Fruit fly (Drosophila melanogaster) whole organism, embryonic: ENCODE data around the gene CG14439.

Experiments used
- Abd-B ChIP-seq: fragments of 200-800 bp; sonication (Bioruptor generic); optimal IDR thresholded peaks from 2 replicates; lab custom pipeline; 2018; ENCODE audit warnings: missing biosample characterization, mild to moderate bottlenecking, missing genetic modification characterization, moderate library complexity
- Aef1 ChIP-seq: fragments of 200-800 bp; sonication (Bioruptor generic); IDR thresholded peaks from 3 replicates; pipeline ENCODE4 v1.3.6; 2022; ENCODE audit warnings: missing biosample characterization, missing genetic modification characterization
- B-H1 ChIP-seq: fragments of 200-800 bp; sonication (Bioruptor generic); IDR thresholded peaks from 3 replicates; pipeline ENCODE4 v1.3.6; 2022; ENCODE audit warnings: missing biosample characterization, missing genetic modification characterization
- CG11695 ChIP-seq: fragments of 200-800 bp; sonication (Bioruptor generic); IDR thresholded peaks from 3 replicates; pipeline ENCODE4 v1.3.6; 2022; ENCODE audit warnings: missing biosample characterization, missing genetic modification characterization
- CG12744 ChIP-seq: fragments of 200-800 bp; sonication (Bioruptor generic); optimal IDR thresholded peaks from 2 replicates; lab custom pipeline; 2016; ENCODE audit warnings: missing biosample characterization, missing genetic modification characterization
- CG13624 ChIP-seq: fragments of 200-800 bp; sonication (Bioruptor generic); optimal IDR thresholded peaks from 2 replicates; lab custom pipeline; 2016; ENCODE audit warnings: missing biosample characterization, missing genetic modification characterization
- CG13775 ChIP-seq: fragments of 200-800 bp; sonication (Bioruptor generic); optimal IDR thresholded peaks from 3 replicates; lab custom pipeline; 2017; ENCODE audit warnings: missing biosample characterization, mild to moderate bottlenecking, missing genetic modification characterization
- CG14441 ChIP-seq: fragments of 200-800 bp; sonication (Bioruptor generic); IDR thresholded peaks from 2 replicates; pipeline ENCODE4 v1.3.6; 2022; ENCODE audit warnings: missing biosample characterization, missing genetic modification characterization
- CG14965 ChIP-seq: fragments of 200-800 bp; sonication (Bioruptor generic); optimal IDR thresholded peaks from 2 replicates; lab custom pipeline; 2016; ENCODE audit warnings: missing biosample characterization, missing genetic modification characterization, borderline replicate concordance
- CG15011 ChIP-seq: fragments of 200-800 bp; sonication (Bioruptor generic); optimal IDR thresholded peaks from 3 replicates; lab custom pipeline; 2018; ENCODE audit warnings: missing biosample characterization, mild to moderate bottlenecking, missing genetic modification characterization
- CG15073 ChIP-seq: fragments of 200-800 bp; sonication (Bioruptor generic); optimal IDR thresholded peaks from 2 replicates; lab custom pipeline; 2016; ENCODE audit warnings: missing biosample characterization, missing genetic modification characterization
- CG15514 ChIP-seq: fragments of 200-800 bp; sonication (Bioruptor generic); optimal IDR thresholded peaks from 3 replicates; lab custom pipeline; 2017; ENCODE audit warnings: missing biosample characterization, missing genetic modification characterization, mild to moderate bottlenecking, moderate library complexity, missing genetic modification reagents
- CG1647 ChIP-seq: fragments of 200-800 bp; sonication (Bioruptor generic); optimal IDR thresholded peaks from 3 replicates; lab custom pipeline; 2016; ENCODE audit warnings: missing biosample characterization, missing genetic modification characterization
- CG16863 ChIP-seq: fragments of 200-800 bp; sonication (Bioruptor generic); optimal IDR thresholded peaks from 3 replicates; lab custom pipeline; 2016; ENCODE audit warnings: missing biosample characterization, missing genetic modification characterization
- CG18011 ChIP-seq: fragments of 200-800 bp; sonication (Bioruptor generic); optimal IDR thresholded peaks from 2 replicates; lab custom pipeline; 2017; ENCODE audit warnings: missing biosample characterization, missing genetic modification characterization, mild to moderate bottlenecking, moderate library complexity, missing genotype
- CG18262 ChIP-seq: fragments of 200-800 bp; optimal IDR thresholded peaks from 3 replicates; lab custom pipeline; 2019; ENCODE audit warnings: missing biosample characterization, mild to moderate bottlenecking, missing genetic modification characterization, moderate library complexity
- CG2116 ChIP-seq: fragments of 200-800 bp; sonication (Bioruptor generic); optimal IDR thresholded peaks from 3 replicates; lab custom pipeline; 2018; ENCODE audit warnings: missing biosample characterization, mild to moderate bottlenecking, missing genetic modification characterization
- CG2889 ChIP-seq: fragments of 200-800 bp; sonication (Bioruptor generic); IDR thresholded peaks from 3 replicates; pipeline ENCODE4 v1.3.6; 2022; ENCODE audit warnings: missing biosample characterization, missing genetic modification characterization
- CG30020 ChIP-seq: fragments of 200-800 bp; optimal IDR thresholded peaks from 2 replicates; lab custom pipeline; 2019; ENCODE audit warnings: missing biosample characterization, mild to moderate bottlenecking, missing genetic modification characterization, moderate library complexity
- CG4282 ChIP-seq: fragments of 200-800 bp; sonication (Bioruptor generic); optimal IDR thresholded peaks from 2 replicates; lab custom pipeline; 2016; ENCODE audit warnings: missing biosample characterization, missing genetic modification characterization
- CG4820 ChIP-seq: fragments of 200-800 bp; sonication (Bioruptor generic); optimal IDR thresholded peaks from 3 replicates; lab custom pipeline; 2016; ENCODE audit warnings: missing biosample characterization, missing genetic modification characterization
- CG6765 ChIP-seq: fragments of 200-800 bp; sonication (Bioruptor generic); optimal IDR thresholded peaks from 3 replicates; lab custom pipeline; 2017; ENCODE audit warnings: missing biosample characterization, mild to moderate bottlenecking, missing genetic modification characterization
- CrebB ChIP-seq: fragments of 200-800 bp; sonication (Bioruptor generic); optimal IDR thresholded peaks from 3 replicates; lab custom pipeline; 2018; ENCODE audit warnings: missing biosample characterization, mild to moderate bottlenecking, missing genetic modification characterization
- Dbx ChIP-seq: fragments of 200-800 bp; sonication (Bioruptor generic); IDR thresholded peaks from 3 replicates; pipeline ENCODE4 v1.3.6; 2022; ENCODE audit warnings: missing biosample characterization, missing genetic modification characterization
- E2f2 ChIP-seq: fragments of 200-800 bp; sonication (Bioruptor generic); IDR thresholded peaks from 2 replicates; pipeline ENCODE4 v1.3.6; 2022; ENCODE audit warnings: missing biosample characterization, missing genetic modification characterization
- Eip74EF ChIP-seq, 2 experiments: fragments of 200-800 bp in 1 of 2; fragments of >200 bp in 1 of 2; sonication (Bioruptor generic) in 1 of 2; optimal IDR thresholded peaks; 2 replicates each; lab custom pipeline; 2017 to 2019; ENCODE audit warnings: missing biosample characterization in 2 of 2, missing genetic modification characterization in 2 of 2, mild to moderate bottlenecking in 1 of 2, moderate library complexity in 1 of 2
- Ets97D ChIP-seq: fragments of 200-800 bp; sonication (Bioruptor generic); optimal IDR thresholded peaks from 3 replicates; lab custom pipeline; 2016; ENCODE audit warnings: missing biosample characterization, missing genetic modification characterization
- Fer2 ChIP-seq: fragments of 200-800 bp; sonication (Bioruptor generic); optimal IDR thresholded peaks from 2 replicates; lab custom pipeline; 2018; ENCODE audit warnings: missing biosample characterization, mild to moderate bottlenecking, missing genetic modification characterization, moderate library complexity
- Hmx ChIP-seq: fragments of 200-800 bp; sonication (Bioruptor generic); optimal IDR thresholded peaks from 2 replicates; lab custom pipeline; 2016; ENCODE audit warnings: missing biosample characterization, missing genetic modification characterization
- Lpt ChIP-seq: fragments of >200 bp; optimal IDR thresholded peaks from 2 replicates; lab custom pipeline; 2018; ENCODE audit warnings: missing biosample characterization, missing genetic modification characterization
- Med ChIP-seq: fragments of 200-800 bp; sonication (Bioruptor generic); peaks from one replicate; lab custom pipeline; 2016; ENCODE audit warnings: missing biosample characterization, missing genetic modification characterization, mild to moderate bottlenecking, inconsistent platforms, moderate library complexity
- Myb ChIP-seq: fragments of 200-800 bp; sonication (Bioruptor generic); optimal IDR thresholded peaks from 2 replicates; lab custom pipeline; 2016; ENCODE audit warnings: missing biosample characterization, missing genetic modification characterization
- NC2α ChIP-seq: fragments of 200-800 bp; sonication (Bioruptor generic); optimal IDR thresholded peaks from 2 replicates; lab custom pipeline; 2016; ENCODE audit warnings: missing biosample characterization, missing genetic modification characterization
- Neu2 ChIP-seq: fragments of 200-800 bp; sonication (Bioruptor generic); optimal IDR thresholded peaks from 3 replicates; lab custom pipeline; 2016; ENCODE audit warnings: missing biosample characterization, missing genetic modification characterization, borderline replicate concordance
- Stat92E ChIP-seq, 3 experiments: fragments of >200 bp in 2 of 3; fragments of 200-800 bp in 1 of 3; sonication (Bioruptor generic) in 1 of 3; optimal IDR thresholded peaks; 2 replicates each; lab custom pipeline; 2017 to 2019; ENCODE audit warnings: missing biosample characterization in 3 of 3, missing genetic modification characterization in 3 of 3, mild to moderate bottlenecking in 1 of 3, moderate library complexity in 1 of 3
- TFAM ChIP-seq: fragments of 200-800 bp; sonication (Bioruptor generic); optimal IDR thresholded peaks from 2 replicates; lab custom pipeline; 2017; ENCODE audit warnings: missing biosample characterization, missing genetic modification characterization, inconsistent platforms
- Trl ChIP-seq, 3 experiments: fragments of >200 bp in 2 of 3; fragments of 200-800 bp in 1 of 3; sonication (Bioruptor generic) in 1 of 3; optimal IDR thresholded peaks; 2 replicates in 1 of 3; 3 replicates in 2 of 3; lab custom pipeline; 2016 to 2017; ENCODE audit warnings: missing biosample characterization in 1 of 3, missing genetic modification characterization in 1 of 3
- ase ChIP-seq: fragments of 200-800 bp; sonication (Bioruptor generic); IDR thresholded peaks from 3 replicates; pipeline ENCODE4 v1.3.6; 2022; ENCODE audit warnings: missing biosample characterization, missing genetic modification characterization
- az2 ChIP-seq: fragments of 200-800 bp; sonication (Bioruptor generic); optimal IDR thresholded peaks from 3 replicates; lab custom pipeline; 2016; ENCODE audit warnings: missing biosample characterization, missing genetic modification characterization
- cas ChIP-seq: fragments of 200-800 bp; sonication (Bioruptor generic); IDR thresholded peaks from 2 replicates; pipeline ENCODE4 v1.3.6; 2022; ENCODE audit warnings: missing biosample characterization, missing genetic modification characterization
- caup ChIP-seq: fragments of 200-800 bp; sonication (Bioruptor generic); optimal IDR thresholded peaks from 3 replicates; lab custom pipeline; 2017; ENCODE audit warnings: missing biosample characterization, mild to moderate bottlenecking, missing genetic modification characterization, moderate library complexity; ENCODE audit not compliant: severe bottlenecking
- cg ChIP-seq: fragments of 200-800 bp; sonication (Bioruptor generic); optimal IDR thresholded peaks from 3 replicates; lab custom pipeline; 2019; ENCODE audit warnings: missing biosample characterization, mild to moderate bottlenecking, missing genetic modification characterization, moderate library complexity
- crol ChIP-seq: fragments of 200-800 bp; sonication (Bioruptor generic); IDR thresholded peaks from 2 replicates; pipeline ENCODE4 v1.3.6; 2022; ENCODE audit warnings: missing biosample characterization, missing genetic modification characterization
- dimm ChIP-seq: fragments of 200-800 bp; sonication (Bioruptor generic); IDR thresholded peaks from 2 replicates; pipeline ENCODE4 v1.3.6; 2022; ENCODE audit warnings: missing biosample characterization, missing genetic modification characterization
- dpn ChIP-seq, 2 experiments: fragments of 200-800 bp; sonication (Bioruptor generic); optimal IDR thresholded peaks; 3 replicates each; lab custom pipeline; 2016; ENCODE audit warnings: missing biosample characterization in 2 of 2, missing genetic modification characterization in 2 of 2
- p53 ChIP-seq: fragments of 200-800 bp; sonication (Bioruptor generic); optimal IDR thresholded peaks from 2 replicates; lab custom pipeline; 2016; ENCODE audit warnings: missing biosample characterization, missing genetic modification characterization
- sna ChIP-seq: fragments of 200-800 bp; sonication (Bioruptor generic); IDR thresholded peaks from 2 replicates; pipeline ENCODE4 v1.3.6; 2022; ENCODE audit warnings: missing biosample characterization, missing genetic modification characterization; ENCODE audit not compliant: partially characterized antibody
- tgo ChIP-seq: fragments of 200-800 bp; sonication (Bioruptor generic); IDR thresholded peaks from 3 replicates; pipeline ENCODE4 v1.3.6; 2022; ENCODE audit warnings: missing biosample characterization, missing genetic modification characterization
- vvl ChIP-seq: fragments of 200-800 bp; sonication (Bioruptor generic); IDR thresholded peaks from 2 replicates; pipeline ENCODE4 v1.3.6; 2022; ENCODE audit warnings: missing biosample characterization, missing genetic modification characterization
- wek ChIP-seq: fragments of 200-800 bp; sonication (Bioruptor generic); optimal IDR thresholded peaks from 3 replicates; lab custom pipeline; 2018; ENCODE audit warnings: missing biosample characterization, mild to moderate bottlenecking, missing genetic modification characterization, moderate library complexity
- yki ChIP-seq: fragments of >200 bp; optimal IDR thresholded peaks from 3 replicates; lab custom pipeline; 2018

CG14439 gene

dm6 chrX:6698248-6698812 lies 49.0 kb upstream of the CG14439 start, which contains the start of gene CG14440 (continued):
- TF ChIP-seq E2f2 (GFP tag; lab: Robert Waterston, UW) (peak; percentile 38), Stat92E (GFP tag; optimal IDR thresholded peaks at IDR 0.05; lab: Kevin White, UChicago) (no peak), B-H1 (GFP tag; lab: Robert Waterston, UW) (no peak), Myb (peak; percentile 15), CG15011 (GFP tag; lab: Kevin White, UChicago) (no peak), caup (GFP tag; lab: Kevin White, UChicago) (peak; percentile 28), wek (GFP tag; lab: Kevin White, UChicago) (peak; percentile 15), CG18011 (GFP tag; lab: Kevin White, UChicago) (no peak), CG4282 (GFP tag; lab: Kevin White, UChicago) (no peak), Hmx (GFP tag; lab: Kevin White, UChicago) (no peak), CG6765 (GFP tag; lab: Kevin White, UChicago) (no peak), sna (no peak), p53 (no peak), ase (GFP tag; lab: Robert Waterston, UW) (no peak), Med (GFP tag; lab: Kevin White, UChicago) (peak; percentile 77), Neu2 (no peak), CG13775 (no peak), TFAM (no peak), vvl (GFP tag; lab: Robert Waterston, UW) (0 out of 2 replicates have a peak, but pooled peaks have one; percentile 39), cas (GFP tag; lab: Robert Waterston, UW) (no peak), CG16863 (no peak), CG11695 (GFP tag; lab: Robert Waterston, UW) (no peak), CG1647 (no peak), tgo (GFP tag; lab: Robert Waterston, UW) (no peak), NC2α (GFP tag; lab: Kevin White, UChicago) (no peak), CG15073 (GFP tag; lab: Kevin White, UChicago) (no peak), Trl (optimal IDR thresholded peaks at IDR 0.05; lab: Kevin White, UChicago) (no peak), Trl (GFP tag; optimal IDR thresholded peaks at IDR 0.05; lab: Kevin White, UChicago) (no peak), Abd-B (GFP tag; lab: Kevin White, UChicago) (no peak), CG14441 (GFP tag; lab: Robert Waterston, UW) (0 out of 2 replicates have a peak, but pooled peaks have one; percentile 19), az2 (GFP tag; lab: Kevin White, UChicago) (no peak), cg (GFP tag; lab: Kevin White, UChicago) (no peak), CG4820 (GFP tag; lab: Kevin White, UChicago) (no peak), Lpt (GFP tag; lab: Kevin White, UChicago) (no peak), dpn (GFP tag; optimal IDR thresholded peaks at IDR 0.05; lab: Kevin White, UChicago) (no peak), Fer2 (tag; lab: Kevin White, UChicago) (no peak), yki (lab: Kevin White, UChicago) (no peak), CG12744 (GFP tag; lab: Kevin White, UChicago) (no peak), Ets97D (GFP tag; lab: Kevin White, UChicago) (peak; percentile 4), CG2116 (peak; percentile 24), CrebB (tag; lab: Kevin White, UChicago) (no peak), CG13624 (GFP tag; lab: Kevin White, UChicago) (no peak), dimm (GFP tag; lab: Robert Waterston, UW) (no peak), crol (no peak; the same call in none of the 2 replicates), Dbx (GFP tag; lab: Robert Waterston, UW) (no peak), CG15514 (GFP tag; lab: Kevin White, UChicago) (peak; percentile 37), CG30020 (tag; lab: Kevin White, UChicago) (no peak), CG18262 (tag; lab: Kevin White, UChicago) (no peak), Eip74EF (GFP tag; optimal IDR thresholded peaks at IDR 0.05; lab: Kevin White, UChicago) (no peak), Aef1 (GFP tag; lab: Robert Waterston, UW) (no peak), CG2889 (GFP tag; lab: Robert Waterston, UW) (no peak), CG14965 (no peak)
